Worm (Caenorhabditis elegans) whole organism, L1 larva: Measurements from ENCODE around the gene spe-51.

Experiments used
- aha-1 ChIP-seq: fragments of 150-350 bp; optimal IDR thresholded peaks from 2 replicates; lab custom pipeline; 2014; ENCODE audit warnings: missing biosample characterization, missing genetic modification characterization
- aly-2 ChIP-seq: fragments of 150-350 bp; optimal IDR thresholded peaks from 2 replicates; lab custom pipeline; 2014; ENCODE audit warnings: missing biosample characterization, missing genetic modification characterization
- ceh-82 ChIP-seq, 3 experiments: fragments of 150-350 bp in 1 of 3; sonication (generic microtip) in 2 of 3; optimal IDR thresholded peaks; 2 replicates each; lab custom pipeline; 2014 to 2017; ENCODE audit warnings: missing biosample characterization in 3 of 3, missing genetic modification characterization in 3 of 3
- egl-13 ChIP-seq: sonication (generic microtip); optimal IDR thresholded peaks from 2 replicates; lab custom pipeline; 2016; ENCODE audit warnings: missing genotype, missing genetic modification reagents, missing genetic modification characterization, missing compliant biosample characterization
- fos-1 ChIP-seq: fragments of 150-350 bp; optimal IDR thresholded peaks from 2 replicates; lab custom pipeline; 2014; ENCODE audit warnings: missing biosample characterization, missing genetic modification characterization
- lin-14 ChIP-seq: fragments of 200-800 bp; sonication (Bioruptor generic); optimal IDR thresholded peaks from 2 replicates; lab custom pipeline; 2018; ENCODE audit warnings: mild to moderate bottlenecking, missing genetic modification characterization, moderate library complexity, missing compliant biosample characterization
- mab-9 ChIP-seq: fragments of 200-800 bp; sonication (Bioruptor generic); IDR thresholded peaks from 2 replicates; pipeline ENCODE4 v1.3.6; 2022; ENCODE audit warnings: missing genetic modification reagents, missing genetic modification characterization, missing compliant biosample characterization
- nhr-11 ChIP-seq: fragments of 150-350 bp; optimal IDR thresholded peaks from 2 replicates; lab custom pipeline; 2014; ENCODE audit warnings: missing biosample characterization, missing genetic modification characterization
- nhr-12 ChIP-seq: sonication (generic microtip); optimal IDR thresholded peaks from 2 replicates; lab custom pipeline; 2017; ENCODE audit warnings: missing biosample characterization, missing genetic modification characterization
- skn-1 ChIP-seq: fragments of 150-350 bp; optimal IDR thresholded peaks from 2 replicates; lab custom pipeline; 2014; ENCODE audit warnings: missing biosample characterization, missing genetic modification characterization
- snu-23 ChIP-seq: sonication (generic microtip); optimal IDR thresholded peaks from 2 replicates; lab custom pipeline; 2016; ENCODE audit warnings: missing genetic modification characterization, missing compliant biosample characterization
- ztf-11 ChIP-seq, 2 experiments: sonication (generic microtip); optimal IDR thresholded peaks; 2 replicates each; lab custom pipeline; 2016 to 2017; ENCODE audit warnings: missing genetic modification characterization in 2 of 2, missing biosample characterization in 1 of 2, missing compliant biosample characterization in 1 of 2

ce11 chrIV:4705922-4706321, 13.4 kb downstream of the spe-51 start:
- no peak for TF ChIP-seq skn-1 (tag; lab: Kevin White, UChicago)
- TF ChIP-seq nhr-11 = no peak
- no peak for TF ChIP-seq ceh-82 (tag; optimal IDR thresholded peaks at IDR 0.05; lab: Kevin White, UChicago)
- TF ChIP-seq nhr-12 = no peak
- TF ChIP-seq lin-14 = no peak
- TF ChIP-seq ztf-11 (tag; optimal IDR thresholded peaks at IDR 0.05; lab: Kevin White, UChicago) = no peak
- no peak for TF ChIP-seq mab-9 (GFP tag; lab: Robert Waterston, UW)
- no peak for TF ChIP-seq fos-1 (tag; lab: Kevin White, UChicago)
- no peak for TF ChIP-seq egl-13 (tag; lab: Kevin White, UChicago)
- no peak for TF ChIP-seq aly-2 (tag; lab: Kevin White, UChicago)
- no peak for TF ChIP-seq aha-1
- TF ChIP-seq snu-23 (GFP tag; lab: Kevin White, UChicago) = no peak
